Worm (Caenorhabditis elegans) whole organism, L4/young adult: ENCODE measurements around the gene gst-6.

Experiments
- W03F9.2 ChIP-seq: fragments of 150-350 bp; optimal IDR thresholded peaks from 2 replicates; lab custom pipeline; 2014; ENCODE audit warnings: missing biosample characterization, missing genetic modification characterization
- dao-5 ChIP-seq: sonication (generic microtip); optimal IDR thresholded peaks from 2 replicates; lab custom pipeline; 2016; ENCODE audit warnings: missing genotype, missing genetic modification characterization, moderate library complexity, missing compliant biosample characterization
- him-1 ChIP-seq: sonication (generic microtip); optimal IDR thresholded peaks from 2 replicates; lab custom pipeline; 2016; ENCODE audit warnings: missing genotype, missing genetic modification reagents, missing genetic modification characterization, missing compliant biosample characterization

DNA sequence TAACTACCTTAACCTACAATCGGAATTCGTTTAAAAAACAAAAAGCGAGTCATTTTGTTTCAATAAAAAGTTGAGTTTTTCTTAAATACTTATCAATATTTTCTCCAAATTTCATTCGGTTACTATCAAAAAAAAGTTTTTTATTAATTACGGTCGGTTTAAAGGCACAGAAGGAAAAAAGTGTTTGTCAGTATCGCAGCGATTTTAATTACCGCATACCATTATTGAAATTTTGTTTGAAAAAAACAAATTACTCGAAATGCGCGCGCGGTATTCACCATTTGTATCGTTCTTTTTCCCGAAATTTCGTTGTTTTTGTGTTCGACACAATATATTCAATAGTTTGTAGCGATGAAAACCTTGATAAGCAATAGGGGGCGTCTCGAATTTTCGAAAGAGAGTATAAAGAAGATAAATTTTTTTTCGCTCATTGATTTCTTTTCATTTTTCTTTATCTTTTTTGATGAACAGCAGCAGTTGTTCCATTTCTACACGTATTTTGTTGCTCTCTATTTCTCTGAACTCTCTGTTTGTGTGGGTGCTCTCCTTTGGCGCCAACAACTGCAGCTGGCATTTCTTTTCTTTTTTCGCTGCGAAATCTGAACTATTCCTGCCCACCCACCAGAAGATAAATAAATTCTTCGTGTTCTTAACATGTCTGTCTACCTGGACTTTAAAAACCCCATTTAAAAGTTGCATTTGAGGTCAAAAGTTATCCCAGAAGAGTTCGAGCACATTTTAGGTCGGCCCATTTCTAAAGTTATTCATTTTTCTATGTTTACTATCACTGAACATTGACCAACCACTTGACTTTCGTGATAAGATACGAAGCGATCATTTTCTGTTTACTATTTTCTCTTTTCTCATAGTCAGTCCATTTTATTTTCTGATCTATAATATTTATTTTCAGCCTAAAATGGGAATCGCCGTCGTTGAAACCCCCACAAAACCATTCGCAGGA lies 9.1 kb downstream of the gst-6 start, which contains the start of gene pgm-1:
- TF ChIP-seq him-1 (tag; lab: Kevin White, UChicago) (no peak), dao-5 (no peak), W03F9.2 (tag; lab: Kevin White, UChicago) (no peak)
